Fruit fly (Drosophila melanogaster): Measurements from ENCODE around the gene Arp2.

Arp2 gene

DNA sequence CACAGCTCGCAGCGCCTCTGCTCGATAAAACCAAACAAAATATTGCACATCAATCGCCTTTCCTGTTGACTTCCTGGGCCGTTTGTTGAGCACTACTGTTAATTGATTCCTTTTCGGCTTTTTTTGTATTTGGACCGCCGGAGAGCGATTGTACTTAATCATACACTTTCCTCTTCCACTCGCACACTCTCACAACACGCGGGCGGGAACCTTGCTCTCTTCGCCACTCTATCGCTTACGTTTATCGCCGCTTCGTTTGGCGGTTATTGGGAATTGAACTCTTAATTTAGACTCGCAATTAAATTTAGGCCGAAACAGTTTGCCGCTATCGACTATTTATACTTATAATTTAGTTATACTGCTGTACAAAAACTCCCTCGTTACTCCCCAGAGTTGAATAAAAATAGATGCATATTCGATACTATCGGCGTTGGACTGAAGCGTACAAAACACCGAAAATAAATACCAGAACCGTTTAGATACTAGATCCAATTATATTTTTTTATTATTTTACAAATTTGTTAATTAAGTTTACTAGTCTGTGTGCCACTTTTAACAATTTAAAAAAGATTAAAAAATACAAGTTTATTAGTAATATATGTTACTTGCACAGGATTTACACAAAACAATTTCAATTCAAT lies at the start of gene Arp2:
Gene Arp2 (minus strand): TSS at position 427 of the 641 bp plus-strand sequence.
- TF ChIP-seq Sp1 (GFP tag; optimal IDR thresholded peaks at IDR 0.05) = no peak
- TF ChIP-seq Rel (GFP tag; optimal IDR thresholded peaks at IDR 0.05) = no peak
- peak; percentile 51 for TF ChIP-seq Rel (tag; optimal IDR thresholded peaks at IDR 0.05)

DNA sequence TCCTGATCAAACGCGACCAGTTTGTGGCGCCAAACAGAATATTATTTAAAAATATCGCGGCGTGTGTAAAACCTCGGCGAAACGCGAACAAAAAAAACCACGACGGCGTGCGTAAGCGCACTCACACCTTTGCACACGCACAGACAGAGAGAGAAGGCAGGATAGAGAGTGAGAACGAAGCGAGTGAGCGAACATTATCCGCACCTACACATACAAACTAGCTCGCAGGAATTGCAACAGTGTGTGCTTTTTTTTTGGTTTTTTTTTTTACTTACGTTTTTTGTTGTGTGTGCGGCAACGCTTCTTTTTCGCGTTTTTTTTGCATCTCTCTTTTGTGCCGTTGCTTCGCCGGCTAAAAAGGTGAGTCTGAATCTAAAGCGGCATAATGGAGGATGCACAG lies 46.0 kb upstream of the Arp2 start:
- TF ChIP-seq Dif (GFP tag; optimal IDR thresholded peaks at IDR 0.05; ENCODE audit: partially characterized antibody) = peak; percentile 58
- no peak for TF ChIP-seq usp (GFP tag; optimal IDR thresholded peaks at IDR 0.05)
- TF ChIP-seq Rel (GFP tag; optimal IDR thresholded peaks at IDR 0.05) = peak; percentile 98
- TF ChIP-seq Rel (tag; optimal IDR thresholded peaks at IDR 0.05) = peak; percentile 56
- TF ChIP-seq Abd-B (GFP tag; optimal IDR thresholded peaks at IDR 0.05) = no peak
- peak; percentile 10 for TF ChIP-seq sage (GFP tag; optimal IDR thresholded peaks at IDR 0.05)
- TF ChIP-seq Mio (GFP tag; optimal IDR thresholded peaks at IDR 0.05) = no peak
- TF ChIP-seq rgr (GFP tag; optimal IDR thresholded peaks at IDR 0.05) = no peak
- no peak for TF ChIP-seq OdsH (GFP tag; optimal IDR thresholded peaks at IDR 0.05)
- TF ChIP-seq Hnf4 (GFP tag; optimal IDR thresholded peaks at IDR 0.05) = no peak
- no peak for TF ChIP-seq Myc (optimal IDR thresholded peaks at IDR 0.05)
- peak in 1 of 2 experiments; percentile 85 for TF ChIP-seq foxo (GFP tag; optimal IDR thresholded peaks at IDR 0.05)
- peak; percentile 71 for TF ChIP-seq Hr83 (GFP tag; optimal IDR thresholded peaks at IDR 0.05; ENCODE audit: poor library complexity, severe bottlenecking)
- peak; percentile 30 for TF ChIP-seq h (GFP tag; optimal IDR thresholded peaks at IDR 0.05)
- TF ChIP-seq jim (GFP tag; optimal IDR thresholded peaks at IDR 0.05) = peak; percentile 97
- TF ChIP-seq tai (GFP tag; optimal IDR thresholded peaks at IDR 0.05) = no peak
- no peak for TF ChIP-seq brk (GFP tag; optimal IDR thresholded peaks at IDR 0.05)
- TF ChIP-seq dmrt93B (GFP tag; optimal IDR thresholded peaks at IDR 0.05) = no peak
- no peak for TF ChIP-seq br (GFP tag; optimal IDR thresholded peaks at IDR 0.05)
- TF ChIP-seq Vsx2 (GFP tag; optimal IDR thresholded peaks at IDR 0.05; ENCODE audit: partially characterized antibody) = no peak
- no peak for TF ChIP-seq HLH106 (tag; optimal IDR thresholded peaks at IDR 0.05)
- no peak for TF ChIP-seq woc (GFP tag; optimal IDR thresholded peaks at IDR 0.05)
- TF ChIP-seq Jra (GFP tag; optimal IDR thresholded peaks at IDR 0.05) = peak; percentile 2
- TF ChIP-seq Hr78 (GFP tag; optimal IDR thresholded peaks at IDR 0.05) = no peak
- TF ChIP-seq ey (GFP tag; optimal IDR thresholded peaks at IDR 0.05) = no peak
- TF ChIP-seq sv (GFP tag; optimal IDR thresholded peaks at IDR 0.05) = no peak
- peak; percentile 87 for TF ChIP-seq psq (GFP tag; optimal IDR thresholded peaks at IDR 0.05)
- no peak for TF ChIP-seq GATAd (GFP tag; optimal IDR thresholded peaks at IDR 0.05)
- TF ChIP-seq Sp1 (GFP tag; optimal IDR thresholded peaks at IDR 0.05) = peak; percentile 91
- TF ChIP-seq N (GFP tag; optimal IDR thresholded peaks at IDR 0.05) = peak; percentile 40
- peak; percentile 16 for TF ChIP-seq fru (GFP tag; optimal IDR thresholded peaks at IDR 0.05)
- TF ChIP-seq CrebA (GFP tag; optimal IDR thresholded peaks at IDR 0.05; ENCODE audit: borderline replicate concordance) = no peak
- TF ChIP-seq CG32264 (GFP tag; optimal IDR thresholded peaks at IDR 0.05) = peak; percentile 74
- no peak for TF ChIP-seq dsf (GFP tag; optimal IDR thresholded peaks at IDR 0.05; ENCODE audit: borderline replicate concordance)
- peak in 1 of 2 experiments; percentile 58 for TF ChIP-seq dl (GFP tag; optimal IDR thresholded peaks at IDR 0.05; ENCODE audit: insufficient read depth in 1 of 2, partially characterized antibody in 2 of 2)
- no peak for TF ChIP-seq lola (GFP tag; optimal IDR thresholded peaks at IDR 0.05)
- no peak for TF ChIP-seq pan (optimal IDR thresholded peaks at IDR 0.05)
- TF ChIP-seq Dfd (GFP tag; optimal IDR thresholded peaks at IDR 0.05) = no peak
- peak; percentile 31 for TF ChIP-seq CG9705 (GFP tag; optimal IDR thresholded peaks at IDR 0.05)
